Fruit fly (Drosophila melanogaster): ENCODE results near the gene Iris.

DNA sequence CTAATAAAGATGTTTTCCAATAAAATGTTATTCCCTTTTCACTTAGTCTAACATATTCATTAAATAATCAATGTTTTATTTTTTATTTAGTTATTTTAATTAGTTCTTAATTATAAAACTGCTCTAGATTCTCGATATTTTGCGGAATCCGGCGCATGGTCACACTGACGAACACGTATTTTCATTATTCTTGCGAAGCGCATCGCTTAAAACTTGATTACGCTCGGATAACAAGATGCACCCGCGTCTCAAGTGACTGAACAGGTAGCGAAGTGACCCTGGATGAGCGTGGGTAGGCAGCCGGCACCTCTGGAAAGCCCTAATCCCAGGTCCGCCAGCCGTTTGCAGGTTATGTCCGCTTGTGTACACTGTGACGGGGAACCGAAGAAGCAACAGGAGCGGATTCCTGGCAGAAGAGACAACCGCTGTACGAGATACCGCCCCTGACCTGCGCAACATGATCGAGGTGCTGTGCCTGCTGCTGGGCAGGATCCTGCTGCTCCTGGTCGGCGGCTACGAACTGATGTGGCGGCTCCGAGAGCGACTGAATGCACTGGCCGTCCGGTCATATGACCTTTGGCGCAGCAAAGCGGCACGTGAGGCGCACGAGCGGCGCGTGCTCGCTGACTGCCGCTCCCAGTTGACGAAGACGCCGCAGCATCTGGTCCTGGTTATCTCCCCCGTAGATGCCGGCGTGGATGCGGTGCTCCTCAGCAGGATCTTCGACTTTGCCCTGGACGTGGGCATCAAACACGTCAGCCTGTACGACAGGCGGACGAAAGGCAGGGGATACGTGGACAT lies 24.8 kb upstream of the Iris start, which contains the start of gene Tango14:
- no peak for TF ChIP-seq psq (optimal IDR thresholded peaks at IDR 0.05)
- TF ChIP-seq insv (optimal IDR thresholded peaks at IDR 0.05), result no peak
- TF ChIP-seq Myc (optimal IDR thresholded peaks at IDR 0.05), result no peak
